Fruit fly (Drosophila melanogaster): ENCODE results near the gene CG10254.

- TF ChIP-seq vri (GFP tag; optimal IDR thresholded peaks at IDR 0.05) (no peak), CG6808 (GFP tag; optimal IDR thresholded peaks at IDR 0.05) (no peak), pdm3 (GFP tag; optimal IDR thresholded peaks at IDR 0.05) (no peak), CG6163 (GFP tag; IDR thresholded peaks at IDR 0.05) (no peak), Ets96B (tag; optimal IDR thresholded peaks at IDR 0.05) (no peak), CG1621 (tag; optimal IDR thresholded peaks at IDR 0.05) (no peak), CG3919 (GFP tag; optimal IDR thresholded peaks at IDR 0.05) (no peak), lz (GFP tag; optimal IDR thresholded peaks at IDR 0.05) (no peak)
These were observed 51.9 kb downstream of the CG10254 start for dm6 chr3R:23642836-23643235.

All from whole organism, prepupa.